Worm (Caenorhabditis elegans): Measurements from ENCODE around the gene F22B5.6.

The F22B5.6 gene

DNA sequence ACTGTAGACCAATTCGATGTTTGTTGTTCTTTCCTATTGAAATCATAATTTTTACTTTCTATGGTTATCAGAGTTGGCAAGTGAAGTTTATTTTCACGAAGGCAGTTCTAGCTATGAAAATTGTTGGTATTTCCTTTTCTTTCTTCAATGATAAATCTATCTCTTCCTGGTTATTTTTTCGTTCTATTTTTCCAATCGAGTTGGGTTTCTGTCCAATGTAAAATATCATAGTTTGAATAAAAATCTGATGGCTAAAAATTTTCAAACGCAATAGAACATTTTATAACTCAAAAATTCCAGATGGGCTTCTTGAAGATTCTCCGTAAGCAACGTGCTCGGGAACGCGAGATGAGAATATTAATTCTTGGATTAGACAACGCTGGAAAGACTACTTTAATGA lies 12.0 kb downstream of the F22B5.6 start, which contains the start of gene evl-20:
Gene evl-20, plus strand, starts transcription at position 301 of the 400 bp plus-strand sequence.
- no peak for TF ChIP-seq med-1 (GFP tag; optimal IDR thresholded peaks at IDR 0.05; ENCODE audit: insufficient read depth)
- no peak for TF ChIP-seq ztf-23 (GFP tag; IDR thresholded peaks at IDR 0.05)
- TF ChIP-seq flt-1 (GFP tag; IDR thresholded peaks at IDR 0.05) = no peak
- no peak for TF ChIP-seq cog-1 (tag; optimal IDR thresholded peaks at IDR 0.05)
- TF ChIP-seq T22C8.4 (GFP tag; IDR thresholded peaks at IDR 0.05) = no peak
- TF ChIP-seq klf-2 (GFP tag; conservative IDR thresholded peaks at IDR 0.05) = no peak
- TF ChIP-seq ref-1 (GFP tag; conservative IDR thresholded peaks at IDR 0.05) = no peak
- TF ChIP-seq ztf-29 (GFP tag; IDR thresholded peaks at IDR 0.05) = no peak
- TF ChIP-seq tab-1 (GFP tag; IDR thresholded peaks at IDR 0.05) = no peak

DNA sequence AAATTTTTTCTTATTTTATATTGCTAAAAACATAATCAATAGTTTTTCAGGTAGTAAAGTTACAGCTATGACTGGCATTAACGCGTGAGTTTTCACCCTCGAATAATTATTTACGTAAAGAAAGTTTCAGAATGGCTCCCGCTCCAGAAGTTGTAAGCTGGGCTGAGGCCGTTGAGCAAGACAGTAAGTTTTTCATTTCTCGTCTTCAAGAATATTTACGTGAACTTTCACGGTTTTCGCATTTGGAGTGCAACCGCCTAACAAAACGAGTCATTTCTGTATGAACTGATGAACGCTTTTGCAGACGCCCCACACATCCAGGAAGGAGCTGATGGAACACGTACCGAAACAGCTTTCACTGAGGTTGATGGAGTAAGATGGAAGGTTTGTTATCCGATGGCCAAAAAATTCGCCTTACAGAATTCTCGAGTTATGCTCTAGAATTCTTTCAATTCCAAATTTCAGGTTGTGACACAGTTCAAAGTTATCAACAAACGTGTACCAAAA lies 13.2 kb downstream of the F22B5.6 start, which contains the start of gene eif-3.G:
Gene eif-3.G, plus strand, starts transcription at position 51 of the 507 bp plus-strand sequence.
- TF ChIP-seq ztf-23 (GFP tag; IDR thresholded peaks at IDR 0.05) (no peak), flt-1 (GFP tag; IDR thresholded peaks at IDR 0.05) (no peak), med-1 (GFP tag; optimal IDR thresholded peaks at IDR 0.05; ENCODE audit: insufficient read depth) (no peak), cog-1 (tag; optimal IDR thresholded peaks at IDR 0.05) (no peak), klf-2 (GFP tag; conservative IDR thresholded peaks at IDR 0.05) (no peak), T22C8.4 (GFP tag; IDR thresholded peaks at IDR 0.05) (no peak), tab-1 (GFP tag; IDR thresholded peaks at IDR 0.05) (no peak), ztf-29 (GFP tag; IDR thresholded peaks at IDR 0.05) (no peak), ref-1 (GFP tag; conservative IDR thresholded peaks at IDR 0.05) (no peak)

DNA sequence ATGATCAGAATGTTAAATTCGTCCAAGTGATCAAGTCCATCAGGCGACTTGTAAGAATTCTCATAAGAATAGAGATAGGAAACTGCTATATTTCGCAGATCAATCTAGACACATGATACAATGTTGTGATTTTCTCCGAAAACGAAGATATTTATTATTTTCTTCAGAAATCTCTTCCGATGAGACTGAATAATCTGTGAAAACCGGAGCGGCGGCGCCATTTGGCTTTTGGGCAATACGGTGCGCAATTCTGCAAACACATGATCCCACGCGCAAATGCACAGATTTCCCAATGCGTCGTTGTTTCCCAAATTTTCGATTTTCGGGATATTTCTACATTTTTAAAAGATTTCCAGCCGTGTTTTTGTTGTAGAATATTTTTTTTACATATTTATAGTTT lies 13.8 kb downstream of the F22B5.6 start:
- TF ChIP-seq ztf-23 (GFP tag; IDR thresholded peaks at IDR 0.05) (no peak), tab-1 (GFP tag; IDR thresholded peaks at IDR 0.05) (no peak), klf-2 (GFP tag; conservative IDR thresholded peaks at IDR 0.05) (no peak), ztf-29 (GFP tag; IDR thresholded peaks at IDR 0.05) (no peak; the same call in 1 of the 2 replicates), T22C8.4 (GFP tag; IDR thresholded peaks at IDR 0.05) (no peak)

DNA sequence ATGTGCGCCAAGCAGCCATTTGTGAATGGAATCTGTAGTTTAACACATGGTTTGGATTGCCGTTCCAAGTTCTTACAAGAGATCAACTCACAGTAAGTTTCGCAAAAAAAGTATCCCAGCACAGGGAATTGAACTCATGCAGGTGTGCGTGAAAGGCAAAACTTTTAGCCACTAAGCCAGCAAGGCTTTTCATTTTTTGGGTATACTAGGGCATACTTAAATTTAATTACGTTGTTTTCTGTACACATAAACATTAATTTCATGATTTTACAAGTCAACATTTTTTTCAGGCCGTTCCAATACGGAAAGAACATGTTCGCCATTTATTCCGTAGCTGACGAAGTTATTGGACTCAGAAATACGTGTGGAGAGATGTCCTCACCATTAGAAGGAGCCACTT lies 14.5 kb downstream of the F22B5.6 start:
- TF ChIP-seq ztf-29 (GFP tag; IDR thresholded peaks at IDR 0.05) (no peak), tab-1 (GFP tag; IDR thresholded peaks at IDR 0.05) (no peak), med-1 (GFP tag; optimal IDR thresholded peaks at IDR 0.05; ENCODE audit: insufficient read depth) (no peak)

DNA sequence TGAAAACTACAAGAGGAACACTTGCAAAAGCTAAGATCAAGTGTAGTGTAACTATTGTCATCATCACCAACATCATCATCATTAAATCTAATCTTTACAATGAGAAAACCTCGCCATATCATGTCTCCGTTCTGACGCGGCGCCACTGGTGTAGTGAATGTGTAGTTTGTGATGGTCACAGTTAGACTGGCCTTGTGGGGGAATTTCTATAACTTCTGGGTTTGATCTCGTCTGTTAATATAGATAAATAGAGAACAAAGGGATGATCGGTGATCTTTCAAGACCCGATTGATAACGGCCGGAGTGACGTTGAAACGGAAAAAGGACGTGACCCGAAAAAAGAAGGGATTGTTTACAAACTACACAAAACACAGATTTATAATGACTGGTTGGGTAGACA lies 15.2 kb downstream of the F22B5.6 start:
- no peak for TF ChIP-seq klf-2 (GFP tag; conservative IDR thresholded peaks at IDR 0.05)
- no peak for TF ChIP-seq tab-1 (GFP tag; IDR thresholded peaks at IDR 0.05)
- no peak for TF ChIP-seq T22C8.4 (GFP tag; IDR thresholded peaks at IDR 0.05)
- no peak for TF ChIP-seq med-1 (GFP tag; optimal IDR thresholded peaks at IDR 0.05; ENCODE audit: insufficient read depth)
- no peak for TF ChIP-seq ztf-29 (GFP tag; IDR thresholded peaks at IDR 0.05)
- no peak for TF ChIP-seq ztf-23 (GFP tag; IDR thresholded peaks at IDR 0.05)
- TF ChIP-seq cog-1 (tag; optimal IDR thresholded peaks at IDR 0.05) = no peak

DNA sequence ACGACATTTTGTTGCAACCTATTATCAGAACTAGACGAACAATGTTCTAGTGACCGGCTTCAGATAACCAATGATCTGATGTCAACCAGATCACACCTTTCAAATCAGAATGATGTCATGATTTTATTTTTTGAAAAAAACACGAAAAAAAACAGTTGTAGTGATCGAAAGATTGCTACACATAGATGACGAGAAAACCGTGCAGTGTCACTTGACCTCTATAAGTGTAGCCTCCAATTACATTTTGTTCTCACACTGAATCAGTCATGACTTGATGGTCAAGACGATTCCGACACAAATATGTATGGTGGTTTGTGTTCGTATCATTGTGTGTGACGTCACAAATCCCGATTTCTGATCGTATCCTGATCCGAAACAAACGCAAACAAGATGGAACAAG lies 15.9 kb downstream of the F22B5.6 start:
- TF ChIP-seq klf-2 (GFP tag; conservative IDR thresholded peaks at IDR 0.05) (no peak), cog-1 (tag; optimal IDR thresholded peaks at IDR 0.05) (no peak), med-1 (GFP tag; optimal IDR thresholded peaks at IDR 0.05; ENCODE audit: insufficient read depth) (no peak), ztf-23 (GFP tag; IDR thresholded peaks at IDR 0.05) (no peak), tab-1 (GFP tag; IDR thresholded peaks at IDR 0.05) (no peak), flt-1 (GFP tag; IDR thresholded peaks at IDR 0.05) (no peak), ztf-29 (GFP tag; IDR thresholded peaks at IDR 0.05) (no peak), T22C8.4 (GFP tag; IDR thresholded peaks at IDR 0.05) (no peak), ref-1 (GFP tag; conservative IDR thresholded peaks at IDR 0.05) (no peak)

DNA sequence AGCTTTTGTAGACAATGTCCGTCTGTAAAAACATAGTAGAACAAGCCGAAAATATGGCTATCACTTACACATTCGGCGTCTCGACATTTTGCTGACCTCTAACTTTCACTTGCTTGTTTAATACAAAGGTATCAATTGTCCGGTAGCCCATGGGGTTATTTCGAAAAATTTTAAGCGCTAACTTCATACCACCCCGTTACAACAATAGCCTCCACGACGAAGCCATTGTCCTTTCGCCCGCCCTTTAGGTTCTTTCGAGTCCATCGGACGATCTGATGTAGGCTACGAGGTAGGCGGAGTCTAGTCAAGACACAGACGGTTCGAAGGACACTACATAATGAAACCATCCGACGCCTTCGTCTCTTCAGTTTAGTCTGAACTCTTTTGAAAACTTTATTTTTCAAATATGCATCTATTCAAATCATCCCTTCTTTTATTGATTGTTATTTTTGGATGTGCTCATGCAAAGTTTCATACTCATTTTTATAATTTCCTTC lies 17.2 kb downstream of the F22B5.6 start, which contains the start of gene lips-10:
Gene lips-10, plus strand, starts transcription at position 378 of the 497 bp plus-strand sequence.
- TF ChIP-seq ztf-29 (GFP tag; IDR thresholded peaks at IDR 0.05) (no peak), flt-1 (GFP tag; IDR thresholded peaks at IDR 0.05) (no peak), ref-1 (GFP tag; conservative IDR thresholded peaks at IDR 0.05) (no peak), med-1 (GFP tag; optimal IDR thresholded peaks at IDR 0.05; ENCODE audit: insufficient read depth) (no peak), klf-2 (GFP tag; conservative IDR thresholded peaks at IDR 0.05) (no peak)

DNA sequence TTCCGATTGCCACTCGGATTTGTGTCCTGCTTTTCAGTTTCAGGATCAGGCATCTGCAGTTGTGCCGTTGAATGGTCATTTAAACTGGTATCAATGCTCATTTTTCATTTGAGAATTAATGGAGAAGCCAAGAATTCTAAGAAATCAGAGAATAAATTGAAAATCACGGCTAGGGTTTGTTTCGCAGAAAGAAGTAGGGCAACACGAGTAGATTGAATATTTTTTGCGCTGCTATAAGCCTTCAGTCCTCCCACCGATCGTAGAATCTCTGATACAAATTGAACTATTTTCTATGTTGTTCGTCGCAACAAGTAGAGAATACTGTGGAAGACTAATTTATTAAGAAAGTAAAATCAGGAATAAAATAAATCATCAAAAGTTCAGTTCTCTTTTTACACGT lies 19.0 kb downstream of the F22B5.6 start, which contains the start of gene acp-3:
Gene acp-3, minus strand, starts transcription at position 101 of the 400 bp plus-strand sequence.
- TF ChIP-seq ztf-29 (GFP tag; IDR thresholded peaks at IDR 0.05) (no peak), tab-1 (GFP tag; IDR thresholded peaks at IDR 0.05) (no peak), T22C8.4 (GFP tag; IDR thresholded peaks at IDR 0.05) (no peak), ref-1 (GFP tag; conservative IDR thresholded peaks at IDR 0.05) (no peak), ztf-23 (GFP tag; IDR thresholded peaks at IDR 0.05) (no peak)

DNA sequence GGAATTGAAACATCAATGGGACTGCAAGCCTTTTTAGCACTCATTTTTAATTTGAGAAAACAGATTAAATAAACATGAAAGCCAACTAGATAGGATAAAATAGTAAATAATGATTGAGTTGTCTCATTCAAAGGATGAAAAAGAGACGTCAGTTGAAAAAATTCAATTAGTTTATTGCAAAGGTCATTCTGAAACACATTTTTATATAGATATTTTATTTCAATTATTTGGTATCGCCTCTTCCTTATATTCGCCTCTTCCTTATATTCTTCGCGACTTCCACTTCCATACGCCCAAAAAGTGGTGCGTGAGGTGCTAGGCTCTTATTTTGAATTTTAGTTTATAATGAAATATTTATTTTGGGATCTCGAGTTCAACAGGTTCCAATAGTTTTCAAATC lies 21.0 kb downstream of the F22B5.6 start, which contains the start of gene acp-4:
Gene acp-4, minus strand, starts transcription at position 101 of the 400 bp plus-strand sequence.
- no peak for TF ChIP-seq cog-1 (tag; optimal IDR thresholded peaks at IDR 0.05)
- TF ChIP-seq flt-1 (GFP tag; IDR thresholded peaks at IDR 0.05) = no peak
- no peak for TF ChIP-seq tab-1 (GFP tag; IDR thresholded peaks at IDR 0.05)
- TF ChIP-seq klf-2 (GFP tag; conservative IDR thresholded peaks at IDR 0.05) = no peak
- TF ChIP-seq ref-1 (GFP tag; conservative IDR thresholded peaks at IDR 0.05) = no peak
- no peak for TF ChIP-seq med-1 (GFP tag; optimal IDR thresholded peaks at IDR 0.05; ENCODE audit: insufficient read depth)
- TF ChIP-seq ztf-29 (GFP tag; IDR thresholded peaks at IDR 0.05) = no peak
- no peak for TF ChIP-seq T22C8.4 (GFP tag; IDR thresholded peaks at IDR 0.05)
- no peak for TF ChIP-seq ztf-23 (GFP tag; IDR thresholded peaks at IDR 0.05)

DNA sequence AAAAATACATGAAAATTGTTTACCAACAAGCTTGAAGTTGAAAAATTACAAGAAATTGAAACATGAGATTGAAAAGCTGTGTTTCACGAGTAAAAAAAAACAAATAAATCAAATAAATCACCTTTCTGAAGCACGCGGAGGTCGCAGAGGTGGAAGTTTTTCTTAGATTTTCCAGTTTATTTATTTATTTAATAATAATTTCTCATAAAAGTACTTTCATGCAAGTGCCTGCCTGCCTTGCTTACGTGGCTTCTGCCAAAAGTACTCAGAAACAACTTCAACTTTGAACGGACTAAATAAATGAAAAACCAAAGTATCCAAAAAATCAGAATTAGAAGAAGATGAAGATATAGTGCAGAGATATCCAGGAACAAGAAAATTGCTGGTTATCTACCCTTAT lies 24.0 kb downstream of the F22B5.6 start, which contains the start of gene acp-2:
Gene acp-2, minus strand, starts transcription at position 101 of the 400 bp plus-strand sequence.
- TF ChIP-seq klf-2 (GFP tag; conservative IDR thresholded peaks at IDR 0.05) = no peak
- no peak for TF ChIP-seq med-1 (GFP tag; optimal IDR thresholded peaks at IDR 0.05; ENCODE audit: insufficient read depth)
- no peak for TF ChIP-seq T22C8.4 (GFP tag; IDR thresholded peaks at IDR 0.05)
- no peak for TF ChIP-seq ztf-29 (GFP tag; IDR thresholded peaks at IDR 0.05)
- TF ChIP-seq ref-1 (GFP tag; conservative IDR thresholded peaks at IDR 0.05) = no peak

Measured in whole organism, midembryonic.